Fruit fly (Drosophila melanogaster): Measurements from ENCODE around the gene CG7304.

- TF ChIP-seq tj (GFP tag; optimal IDR thresholded peaks at IDR 0.05) (no peak), cnc (optimal IDR thresholded peaks at IDR 0.05) (no peak)
These were observed 15.2 kb upstream of the CG7304 start for dm6 chr3L:15664199-15664794.

Data from whole organism, adult.